Fruit fly (Drosophila melanogaster): ENCODE measurements around the gene Osi11.

The Osi11 gene

dm6 chr3R:6233104-6233503, 35.5 kb downstream of the Osi11 start (continued):
- TF ChIP-seq eve (GFP tag; optimal IDR thresholded peaks at IDR 0.05) = peak in 1 of 2 experiments; percentile 66

dm6 chr3R:6231391-6231790, 37.2 kb downstream of the Osi11 start:
- TF ChIP-seq abd-A (tag; optimal IDR thresholded peaks at IDR 0.05) (peak; percentile 76), oc (tag; optimal IDR thresholded peaks at IDR 0.05) (peak; percentile 36), sens (GFP tag) (peak; percentile 47), Awh (GFP tag; IDR thresholded peaks at IDR 0.05) (peak; percentile 91), pros (GFP tag; optimal IDR thresholded peaks at IDR 0.05) (peak; percentile 84), CG5245 (GFP tag; optimal IDR thresholded peaks at IDR 0.05) (no peak), CG1529 (GFP tag; optimal IDR thresholded peaks at IDR 0.05) (no peak), Blimp-1 (GFP tag; optimal IDR thresholded peaks at IDR 0.05) (peak; percentile 97)

dm6 chr3R:6230298-6230697, 38.3 kb downstream of the Osi11 start:
- TF ChIP-seq Awh (GFP tag; IDR thresholded peaks at IDR 0.05) (0 out of 2 replicates have a peak, but pooled peaks have one; percentile 41), fd3F (GFP tag; optimal IDR thresholded peaks at IDR 0.05) (no peak), sd (tag; optimal IDR thresholded peaks at IDR 0.05) (peak; percentile 87), abd-A (tag; optimal IDR thresholded peaks at IDR 0.05) (peak; percentile 47), Blimp-1 (GFP tag; optimal IDR thresholded peaks at IDR 0.05) (peak; percentile 84), vvl (GFP tag; IDR thresholded peaks at IDR 0.05) (peak; percentile 20; the same call in 1 of the 2 replicates)

- TF ChIP-seq fd102C (GFP tag; optimal IDR thresholded peaks at IDR 0.05) = no peak
- no peak for TF ChIP-seq repo (GFP tag; optimal IDR thresholded peaks at IDR 0.05)
- peak; percentile 22 for TF ChIP-seq grau (tag; optimal IDR thresholded peaks at IDR 0.05)
- TF ChIP-seq CG31388 (GFP tag; optimal IDR thresholded peaks at IDR 0.05) = no peak
- 0 out of 3 replicates have a peak, but pooled peaks have one; percentile 5 for TF ChIP-seq row (GFP tag; IDR thresholded peaks at IDR 0.05)
- peak; percentile 24 for TF ChIP-seq CG6654 (GFP tag; optimal IDR thresholded peaks at IDR 0.05)
- no peak for TF ChIP-seq ac (GFP tag; optimal IDR thresholded peaks at IDR 0.05)
- no peak for TF ChIP-seq otp (GFP tag; IDR thresholded peaks at IDR 0.05)
- peak; percentile 51; the same call in 1 of the 3 replicates for TF ChIP-seq CG17361 (GFP tag; IDR thresholded peaks at IDR 0.05)
- TF ChIP-seq wek (GFP tag; optimal IDR thresholded peaks at IDR 0.05) = no peak
- TF ChIP-seq CG2116 (GFP tag; optimal IDR thresholded peaks at IDR 0.05) = no peak
- no peak for TF ChIP-seq trh (GFP tag; optimal IDR thresholded peaks at IDR 0.05)
- TF ChIP-seq HmgD (GFP tag; optimal IDR thresholded peaks at IDR 0.05) = no peak
- peak; percentile 85 for TF ChIP-seq Blimp-1 (GFP tag; optimal IDR thresholded peaks at IDR 0.05)
- TF ChIP-seq CG2678 (tag; optimal IDR thresholded peaks at IDR 0.05) = peak; percentile 38
- TF ChIP-seq CG1603 (tag; optimal IDR thresholded peaks at IDR 0.05) = peak; percentile 17
- TF ChIP-seq kni (GFP tag; optimal IDR thresholded peaks at IDR 0.05) = no peak
- TF ChIP-seq az2 (GFP tag; optimal IDR thresholded peaks at IDR 0.05) = peak; percentile 24
- no peak for TF ChIP-seq Dip2 (GFP tag; IDR thresholded peaks at IDR 0.05)
- TF ChIP-seq B-H2 (GFP tag; optimal IDR thresholded peaks at IDR 0.05) = no peak
- TF ChIP-seq gt (GFP tag; IDR thresholded peaks at IDR 0.05) = no peak
- TF ChIP-seq gcm (GFP tag; optimal IDR thresholded peaks at IDR 0.05) = no peak
- no peak for TF ChIP-seq CG6765 (GFP tag; optimal IDR thresholded peaks at IDR 0.05)
- TF ChIP-seq CG18262 (tag; optimal IDR thresholded peaks at IDR 0.05) = peak; percentile 42
- TF ChIP-seq sqz (GFP tag; optimal IDR thresholded peaks at IDR 0.05) = no peak
- TF ChIP-seq CG3163 (GFP tag; optimal IDR thresholded peaks at IDR 0.05) = no peak
- TF ChIP-seq CG10654 (GFP tag; optimal IDR thresholded peaks at IDR 0.05) = no peak
- TF ChIP-seq Gsc (GFP tag; IDR thresholded peaks at IDR 0.05) = no peak
- TF ChIP-seq CG2120 (GFP tag; optimal IDR thresholded peaks at IDR 0.05) = no peak
- peak; percentile 19 for TF ChIP-seq Xbp1 (GFP tag; optimal IDR thresholded peaks at IDR 0.05)
- TF ChIP-seq Hey (tag; optimal IDR thresholded peaks at IDR 0.05) = no peak
- TF ChIP-seq gro (GFP tag; optimal IDR thresholded peaks at IDR 0.05) = no peak
- peak; percentile 8 for TF ChIP-seq CG8388 (GFP tag; optimal IDR thresholded peaks at IDR 0.05)
- TF ChIP-seq eve (GFP tag; optimal IDR thresholded peaks at IDR 0.05) = peak in 1 of 2 experiments; percentile 40
These were observed 39.3 kb downstream of the Osi11 start for dm6 chr3R:6229055-6229841.
